Fruit fly (Drosophila melanogaster) whole organism, embryonic: ENCODE data around the gene CG11986.

Experiments
- Adf1 ChIP-seq: fragments of 200-800 bp; sonication (Bioruptor generic); IDR thresholded peaks from 2 replicates; pipeline ENCODE4 v1.3.6; 2022; ENCODE audit warnings: missing biosample characterization, missing genetic modification characterization
- Atf6 ChIP-seq: fragments of 200-800 bp; sonication (Bioruptor generic); IDR thresholded peaks from 2 replicates; pipeline ENCODE4 v1.3.6; 2022; ENCODE audit warnings: missing biosample characterization, missing genetic modification characterization
- CG10267 ChIP-seq: fragments of 200-800 bp; sonication (Bioruptor generic); optimal IDR thresholded peaks from 2 replicates; lab custom pipeline; 2018; ENCODE audit warnings: missing biosample characterization, mild to moderate bottlenecking, missing genetic modification characterization, moderate library complexity
- CG10959 ChIP-seq: fragments of 200-800 bp; sonication (Bioruptor generic); IDR thresholded peaks from 2 replicates; pipeline ENCODE4 v1.3.6; 2022; ENCODE audit warnings: missing biosample characterization, missing genetic modification characterization
- CG12104 ChIP-seq: fragments of 200-800 bp; sonication (Bioruptor generic); optimal IDR thresholded peaks from 3 replicates; lab custom pipeline; 2016; ENCODE audit warnings: missing biosample characterization, missing genetic modification characterization
- CG12236 ChIP-seq: fragments of 200-800 bp; sonication (Bioruptor generic); optimal IDR thresholded peaks from 2 replicates; lab custom pipeline; 2016; ENCODE audit warnings: missing biosample characterization, missing genetic modification characterization
- CG12391 ChIP-seq: fragments of 200-800 bp; sonication (Bioruptor generic); optimal IDR thresholded peaks from 3 replicates; lab custom pipeline; 2018; ENCODE audit warnings: missing biosample characterization, mild to moderate bottlenecking, missing genetic modification characterization, moderate library complexity
- CG12659 ChIP-seq: fragments of 200-800 bp; sonication (Bioruptor generic); optimal IDR thresholded peaks from 3 replicates; lab custom pipeline; 2017; ENCODE audit warnings: mild to moderate bottlenecking, missing biosample characterization, missing genetic modification reagents, missing genetic modification characterization
- CG12942 ChIP-seq: fragments of 200-800 bp; sonication (Bioruptor generic); optimal IDR thresholded peaks from 3 replicates; lab custom pipeline; 2016; ENCODE audit warnings: missing biosample characterization, missing genetic modification characterization
- CG13775 ChIP-seq: fragments of 200-800 bp; sonication (Bioruptor generic); optimal IDR thresholded peaks from 3 replicates; lab custom pipeline; 2017; ENCODE audit warnings: missing biosample characterization, mild to moderate bottlenecking, missing genetic modification characterization
- CG17385 ChIP-seq: fragments of 200-800 bp; sonication (Bioruptor generic); optimal IDR thresholded peaks from 3 replicates; lab custom pipeline; 2018; ENCODE audit warnings: missing biosample characterization, mild to moderate bottlenecking, missing genetic modification characterization
- CG3163 ChIP-seq: fragments of 200-800 bp; sonication (Bioruptor generic); optimal IDR thresholded peaks from 3 replicates; lab custom pipeline; 2016; ENCODE audit warnings: missing biosample characterization, missing genetic modification characterization
- CG32532 ChIP-seq: fragments of 200-800 bp; sonication (Bioruptor generic); IDR thresholded peaks from 2 replicates; pipeline ENCODE4 v1.3.6; 2022; ENCODE audit warnings: missing biosample characterization, missing genetic modification characterization
- CG34422 ChIP-seq: fragments of 200-800 bp; sonication (Bioruptor generic); IDR thresholded peaks from 3 replicates; pipeline ENCODE4 v1.3.6; 2022; ENCODE audit warnings: missing biosample characterization, missing genetic modification characterization
- CG42726 ChIP-seq: fragments of 200-800 bp; sonication (Bioruptor generic); IDR thresholded peaks from 2 replicates; pipeline ENCODE4 v1.3.6; 2022; ENCODE audit warnings: missing biosample characterization, missing genetic modification characterization; ENCODE audit not compliant: partially characterized antibody
- CG4707 ChIP-seq: fragments of 200-800 bp; sonication (Bioruptor generic); optimal IDR thresholded peaks from 2 replicates; lab custom pipeline; 2018; ENCODE audit warnings: missing biosample characterization, mild to moderate bottlenecking, missing genetic modification characterization, moderate library complexity
- CG6272 ChIP-seq: fragments of 200-800 bp; sonication (Bioruptor generic); IDR thresholded peaks from 2 replicates; pipeline ENCODE4 v1.3.6; 2022; ENCODE audit warnings: missing biosample characterization, missing genetic modification characterization
- CG7839 ChIP-seq: fragments of 200-800 bp; sonication (Bioruptor generic); optimal IDR thresholded peaks from 3 replicates; lab custom pipeline; 2018; ENCODE audit warnings: missing biosample characterization, mild to moderate bottlenecking, missing genetic modification characterization, moderate library complexity
- CG8290 ChIP-seq, 3 experiments: fragments of 200-800 bp; sonication (Bioruptor generic); optimal IDR thresholded peaks; 2 replicates each; lab custom pipeline; 2016 to 2019; ENCODE audit warnings: missing biosample characterization in 3 of 3, missing genetic modification characterization in 3 of 3, mild to moderate bottlenecking in 2 of 3, moderate library complexity in 1 of 3
- CG8388 ChIP-seq: fragments of 200-800 bp; sonication (Bioruptor generic); optimal IDR thresholded peaks from 2 replicates; lab custom pipeline; 2019; ENCODE audit warnings: missing biosample characterization, mild to moderate bottlenecking, missing genetic modification characterization, moderate library complexity
- CG8944 ChIP-seq: fragments of 200-800 bp; sonication (Bioruptor generic); optimal IDR thresholded peaks from 3 replicates; lab custom pipeline; 2016; ENCODE audit warnings: missing biosample characterization, missing genetic modification characterization
- CG9727 ChIP-seq: fragments of 200-800 bp; sonication (Bioruptor generic); optimal IDR thresholded peaks from 3 replicates; lab custom pipeline; 2017; ENCODE audit warnings: missing biosample characterization, mild to moderate bottlenecking, missing genetic modification characterization
- CG9932 ChIP-seq: fragments of 200-800 bp; sonication (Bioruptor generic); IDR thresholded peaks from 2 replicates; pipeline ENCODE4 v1.3.6; 2022; ENCODE audit warnings: missing biosample characterization, missing genetic modification characterization
- Ets65A ChIP-seq: fragments of 200-800 bp; sonication (Bioruptor generic); peaks from one replicate; lab custom pipeline; 2016; ENCODE audit warnings: missing biosample characterization, missing genetic modification characterization
- GATAe ChIP-seq: fragments of 200-800 bp; sonication (Bioruptor generic); conservative IDR thresholded peaks from 2 replicates; pipeline ENCODE4 v1.3.6; 2022; ENCODE audit warnings: missing biosample characterization, missing genetic modification characterization
- MESR4 ChIP-seq: fragments of 200-800 bp; sonication (Bioruptor generic); optimal IDR thresholded peaks from 2 replicates; lab custom pipeline; 2018; ENCODE audit warnings: missing biosample characterization, mild to moderate bottlenecking, missing genetic modification characterization, moderate library complexity
- MTF-1 ChIP-seq: fragments of 200-800 bp; sonication (Bioruptor generic); optimal IDR thresholded peaks from 2 replicates; lab custom pipeline; 2018; ENCODE audit warnings: missing biosample characterization, mild to moderate bottlenecking, missing genetic modification characterization, borderline replicate concordance
- Med ChIP-seq: fragments of 200-800 bp; sonication (Bioruptor generic); peaks from one replicate; lab custom pipeline; 2016; ENCODE audit warnings: missing biosample characterization, missing genetic modification characterization, mild to moderate bottlenecking, inconsistent platforms, moderate library complexity
- Ptx1 ChIP-seq: fragments of 200-800 bp; sonication (Bioruptor generic); IDR thresholded peaks from 2 replicates; pipeline ENCODE4 v1.3.6; 2022; ENCODE audit warnings: missing biosample characterization, missing genetic modification characterization
- TFAM ChIP-seq: fragments of 200-800 bp; sonication (Bioruptor generic); optimal IDR thresholded peaks from 2 replicates; lab custom pipeline; 2017; ENCODE audit warnings: missing biosample characterization, missing genetic modification characterization, inconsistent platforms
- Trl ChIP-seq, 3 experiments: fragments of >200 bp in 2 of 3; fragments of 200-800 bp in 1 of 3; sonication (Bioruptor generic) in 1 of 3; optimal IDR thresholded peaks; 2 replicates in 1 of 3; 3 replicates in 2 of 3; lab custom pipeline; 2016 to 2017; ENCODE audit warnings: missing biosample characterization in 1 of 3, missing genetic modification characterization in 1 of 3
- YL-1 ChIP-seq: fragments of 200-800 bp; sonication (Bioruptor generic); optimal IDR thresholded peaks from 3 replicates; lab custom pipeline; 2017; ENCODE audit warnings: missing biosample characterization, mild to moderate bottlenecking, missing genetic modification characterization
- bsh ChIP-seq, 2 experiments: fragments of 200-800 bp; sonication (Bioruptor generic); optimal IDR thresholded peaks; 2 replicates each; lab custom pipeline; 2017 to 2018; ENCODE audit warnings: mild to moderate bottlenecking in 2 of 2, missing biosample characterization in 2 of 2, missing genetic modification characterization in 2 of 2, moderate library complexity in 1 of 2
- cato ChIP-seq: fragments of 200-800 bp; sonication (Bioruptor generic); optimal IDR thresholded peaks from 2 replicates; lab custom pipeline; 2016; ENCODE audit warnings: missing biosample characterization, missing genetic modification characterization, borderline replicate concordance
- cg ChIP-seq: fragments of 200-800 bp; sonication (Bioruptor generic); optimal IDR thresholded peaks from 3 replicates; lab custom pipeline; 2019; ENCODE audit warnings: missing biosample characterization, mild to moderate bottlenecking, missing genetic modification characterization, moderate library complexity
- ci ChIP-seq: fragments of 200-800 bp; sonication (Bioruptor generic); IDR thresholded peaks from 3 replicates; pipeline ENCODE4 v1.3.6; 2022; ENCODE audit warnings: missing biosample characterization, missing genetic modification characterization
- crol ChIP-seq: fragments of 200-800 bp; sonication (Bioruptor generic); IDR thresholded peaks from 2 replicates; pipeline ENCODE4 v1.3.6; 2022; ENCODE audit warnings: missing biosample characterization, missing genetic modification characterization
- da ChIP-seq: fragments of 200-800 bp; sonication (Bioruptor generic); optimal IDR thresholded peaks from 2 replicates; lab custom pipeline; 2016; ENCODE audit warnings: missing biosample characterization, missing genetic modification characterization
- dmrt99B ChIP-seq: fragments of 200-800 bp; sonication (Bioruptor generic); optimal IDR thresholded peaks from 2 replicates; lab custom pipeline; 2018; ENCODE audit warnings: missing biosample characterization, mild to moderate bottlenecking, missing genetic modification characterization, moderate library complexity
- ftz-f1 ChIP-seq: fragments of 200-800 bp; sonication (Bioruptor generic); optimal IDR thresholded peaks from 2 replicates; lab custom pipeline; 2016; ENCODE audit warnings: missing biosample characterization, missing genetic modification characterization
- gcm ChIP-seq: fragments of 200-800 bp; sonication (Bioruptor generic); optimal IDR thresholded peaks from 2 replicates; lab custom pipeline; 2019; ENCODE audit warnings: missing biosample characterization, mild to moderate bottlenecking, missing genetic modification characterization, moderate library complexity
- kah ChIP-seq: fragments of 200-800 bp; sonication (Bioruptor generic); optimal IDR thresholded peaks from 2 replicates; lab custom pipeline; 2018; ENCODE audit warnings: missing biosample characterization, mild to moderate bottlenecking, missing genetic modification characterization
- pros ChIP-seq: fragments of 200-800 bp; sonication (Bioruptor generic); optimal IDR thresholded peaks from 3 replicates; lab custom pipeline; 2019; ENCODE audit warnings: missing biosample characterization, mild to moderate bottlenecking, missing genetic modification characterization, moderate library complexity
- sd ChIP-seq: fragments of 200-800 bp; sonication (Bioruptor generic); optimal IDR thresholded peaks from 3 replicates; lab custom pipeline; 2018; ENCODE audit warnings: missing biosample characterization, mild to moderate bottlenecking, missing genetic modification characterization, moderate library complexity
- sens ChIP-seq: fragments of 200-800 bp; sonication (Bioruptor generic); peaks from one replicate; lab custom pipeline; 2016; ENCODE audit warnings: missing biosample characterization, missing genetic modification characterization
- shn ChIP-seq: fragments of 200-800 bp; sonication (Bioruptor generic); optimal IDR thresholded peaks from 3 replicates; lab custom pipeline; 2016; ENCODE audit warnings: missing biosample characterization, missing genetic modification characterization
- slbo ChIP-seq: fragments of 200-800 bp; sonication (Bioruptor generic); IDR thresholded peaks from 2 replicates; pipeline ENCODE4 v1.3.6; 2022; ENCODE audit warnings: missing biosample characterization, missing genetic modification characterization
- sob ChIP-seq: fragments of 200-800 bp; sonication (Bioruptor generic); IDR thresholded peaks from 2 replicates; pipeline ENCODE4 v1.3.6; 2022; ENCODE audit warnings: missing biosample characterization, missing genetic modification characterization
- wdn ChIP-seq: fragments of 200-800 bp; sonication (Bioruptor generic); IDR thresholded peaks from 2 replicates; pipeline ENCODE4 v1.3.6; 2022; ENCODE audit warnings: missing biosample characterization, missing genetic modification characterization
- wor ChIP-seq: fragments of 200-800 bp; sonication (Bioruptor generic); IDR thresholded peaks from 2 replicates; pipeline ENCODE4 v1.3.6; 2022; ENCODE audit warnings: missing biosample characterization, missing genetic modification characterization
- zfh1 ChIP-seq: fragments of 200-800 bp; sonication (Bioruptor generic); IDR thresholded peaks from 3 replicates; pipeline ENCODE4 v1.3.6; 2022; ENCODE audit warnings: missing biosample characterization, missing genetic modification characterization

CG11986 gene

DNA sequence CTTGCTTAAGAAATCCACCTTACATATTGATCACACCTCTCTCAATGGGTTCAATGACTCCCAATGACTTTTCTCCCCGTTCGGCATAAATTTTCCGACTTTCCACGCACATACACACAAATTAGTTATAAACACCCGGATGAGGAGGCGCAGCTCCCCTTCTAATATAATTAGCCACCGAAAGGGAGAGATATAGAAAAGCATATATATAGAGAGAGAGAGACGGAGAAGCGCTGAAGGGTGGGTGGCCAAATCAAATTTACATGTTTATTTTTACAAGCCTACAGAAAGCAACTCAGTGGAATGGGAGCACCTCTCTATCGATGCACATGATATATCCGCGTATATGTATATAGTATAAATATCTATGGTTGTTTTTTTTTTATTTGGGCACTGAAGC, 13.4 kb downstream of the CG11986 start (continued):
- TF ChIP-seq MESR4 (GFP tag; lab: Kevin White, UChicago) (no peak), CG12104 (GFP tag; lab: Kevin White, UChicago) (no peak), shn (no peak), CG4707 (GFP tag; lab: Kevin White, UChicago) (no peak), CG9727 (no peak), MTF-1 (GFP tag; lab: Kevin White, UChicago) (no peak), ci (GFP tag; lab: Robert Waterston, UW) (peak; percentile 53; the same call in 1 of the 3 replicates), YL-1 (GFP tag; lab: Kevin White, UChicago) (no peak), dmrt99B (tag; lab: Kevin White, UChicago) (no peak), CG12236 (GFP tag; lab: Kevin White, UChicago) (no peak), gcm (GFP tag; lab: Kevin White, UChicago) (peak; percentile 11), Trl (optimal IDR thresholded peaks at IDR 0.05; lab: Kevin White, UChicago) (no peak), Trl (GFP tag; optimal IDR thresholded peaks at IDR 0.05; lab: Kevin White, UChicago) (no peak), Adf1 (GFP tag; lab: Robert Waterston, UW) (no peak), ftz-f1 (no peak), wdn (GFP tag; lab: Robert Waterston, UW) (no peak), CG7839 (no peak), TFAM (GFP tag; lab: Kevin White, UChicago) (no peak), slbo (GFP tag; lab: Robert Waterston, UW) (no peak), pros (peak; percentile 58), CG12391 (tag; lab: Kevin White, UChicago) (no peak), kah (GFP tag; lab: Kevin White, UChicago) (peak; percentile 27), da (GFP tag; lab: Kevin White, UChicago) (no peak), CG32532 (GFP tag; lab: Robert Waterston, UW) (no peak), cg (GFP tag; lab: Kevin White, UChicago) (peak; percentile 17), Atf6 (GFP tag; lab: Robert Waterston, UW) (no peak), CG12659 (GFP tag; lab: Kevin White, UChicago) (no peak), CG9932 (GFP tag; lab: Robert Waterston, UW) (no peak), Ptx1 (GFP tag; lab: Robert Waterston, UW) (no peak), CG17385 (no peak), CG8944 (no peak)

DNA sequence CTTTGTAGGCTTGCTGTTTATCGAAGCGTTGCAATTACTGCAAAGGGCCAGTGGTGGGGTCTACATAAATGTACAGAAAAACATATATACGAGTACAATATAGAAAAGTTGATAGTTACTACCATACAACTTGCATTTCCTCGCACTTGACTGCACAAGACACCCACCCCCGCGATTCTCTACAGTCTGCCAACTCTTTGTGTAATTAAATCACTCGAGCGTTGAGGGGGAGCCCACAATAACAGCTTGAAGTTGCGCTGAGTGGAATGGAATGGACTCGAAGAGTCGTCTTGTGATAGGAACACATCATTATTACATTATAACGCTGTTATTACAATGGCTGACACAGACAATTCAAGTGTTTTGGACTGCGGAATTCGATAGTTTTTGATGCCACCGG, 14.2 kb downstream of the CG11986 start:
- no peak for TF ChIP-seq CG13775
- TF ChIP-seq Ets65A (GFP tag; lab: Kevin White, UChicago), result peak; percentile 77
- TF ChIP-seq CG12942 (GFP tag; lab: Kevin White, UChicago), result no peak
- TF ChIP-seq sd, result peak; percentile 16
- no peak for TF ChIP-seq CG8388
- TF ChIP-seq CG3163 (GFP tag; lab: Kevin White, UChicago), result no peak
- no peak for TF ChIP-seq GATAe (GFP tag; lab: Robert Waterston, UW)
- TF ChIP-seq gcm (GFP tag; lab: Kevin White, UChicago), result no peak
- TF ChIP-seq CG6272 (GFP tag; lab: Robert Waterston, UW), result no peak
- no peak for TF ChIP-seq CG10267 (tag; lab: Kevin White, UChicago)
- TF ChIP-seq CG42726 (GFP tag; lab: Robert Waterston, UW), result no peak
- no peak for TF ChIP-seq CG8290 (GFP tag; optimal IDR thresholded peaks at IDR 0.05; lab: Kevin White, UChicago)
- no peak for TF ChIP-seq CG8290 (tag; optimal IDR thresholded peaks at IDR 0.05; lab: Kevin White, UChicago)
- no peak for TF ChIP-seq CG10959 (GFP tag; lab: Robert Waterston, UW)
- TF ChIP-seq cato (GFP tag; lab: Kevin White, UChicago), result no peak
- TF ChIP-seq wor, result no peak
- TF ChIP-seq Med (GFP tag; lab: Kevin White, UChicago), result peak; percentile 66
- TF ChIP-seq sens (GFP tag; lab: Kevin White, UChicago), result peak; percentile 22
- TF ChIP-seq bsh (GFP tag; optimal IDR thresholded peaks at IDR 0.05; lab: Kevin White, UChicago), result no peak
- no peak for TF ChIP-seq CG34422 (GFP tag; lab: Robert Waterston, UW)
- no peak for TF ChIP-seq CG32532 (GFP tag; lab: Robert Waterston, UW)
- TF ChIP-seq pros, result peak; percentile 71
- TF ChIP-seq crol (GFP tag; lab: Robert Waterston, UW), result peak; percentile 65
- TF ChIP-seq zfh1 (GFP tag; lab: Robert Waterston, UW), result no peak
- no peak for TF ChIP-seq sob (GFP tag; lab: Robert Waterston, UW)
